Worm (Caenorhabditis elegans) whole organism, mixed stage, embryonic: ENCODE results near the gene K03B4.2.

Experiments used
- M03D4.4 ChIP-seq: sonication (generic microtip); optimal IDR thresholded peaks from 2 replicates; lab custom pipeline; 2017; ENCODE audit warnings: mild to moderate bottlenecking, missing genetic modification characterization, missing compliant biosample characterization
- bed-3 ChIP-seq: fragments of 200-800 bp; sonication (Bioruptor generic); optimal IDR thresholded peaks from 3 replicates; lab custom pipeline; 2018; ENCODE audit warnings: mild to moderate bottlenecking, missing genetic modification characterization, moderate library complexity, missing compliant biosample characterization
- blmp-1 ChIP-seq: fragments of 150-350 bp; optimal IDR thresholded peaks from 2 replicates; lab custom pipeline; 2014; ENCODE audit warnings: missing biosample characterization, missing genetic modification characterization
- ceh-39 ChIP-seq: fragments of 150-350 bp; optimal IDR thresholded peaks from 2 replicates; lab custom pipeline; 2014; ENCODE audit warnings: missing biosample characterization, missing genetic modification characterization
- ceh-83 ChIP-seq: fragments of 200-800 bp; sonication (Bioruptor generic); optimal IDR thresholded peaks from 2 replicates; lab custom pipeline; 2018; ENCODE audit warnings: mild to moderate bottlenecking, missing genetic modification characterization, missing compliant biosample characterization
- ces-1 ChIP-seq: fragments of 150-350 bp; optimal IDR thresholded peaks from 2 replicates; lab custom pipeline; 2014; ENCODE audit warnings: missing biosample characterization, missing genetic modification reagents, missing genetic modification characterization
- cnd-1 ChIP-seq: fragments of 200-800 bp; sonication (Bioruptor generic); optimal IDR thresholded peaks from 2 replicates; lab custom pipeline; 2018; ENCODE audit warnings: mild to moderate bottlenecking, missing genetic modification characterization, missing compliant biosample characterization
- drap-1 ChIP-seq: fragments of 200-800 bp; sonication (Bioruptor generic); optimal IDR thresholded peaks from 3 replicates; lab custom pipeline; 2018; ENCODE audit warnings: mild to moderate bottlenecking, missing genetic modification characterization, missing compliant biosample characterization
- elt-1 ChIP-seq: sonication (generic microtip); optimal IDR thresholded peaks from 2 replicates; lab custom pipeline; 2017; ENCODE audit warnings: missing genetic modification characterization, mild to moderate bottlenecking, missing compliant biosample characterization, antibody characterized with exemption, moderate library complexity, borderline replicate concordance; ENCODE audit not compliant: insufficient read depth
- elt-3 ChIP-seq: fragments of 150-350 bp; optimal IDR thresholded peaks from 2 replicates; lab custom pipeline; 2014; ENCODE audit warnings: missing biosample characterization, missing genetic modification characterization
- flh-1 ChIP-seq: fragments of 200-800 bp; sonication (Bioruptor generic); optimal IDR thresholded peaks from 2 replicates; lab custom pipeline; 2018; ENCODE audit warnings: mild to moderate bottlenecking, missing genetic modification characterization, moderate library complexity, missing compliant biosample characterization
- ham-2 ChIP-seq: fragments of 200-800 bp; sonication (Bioruptor generic); optimal IDR thresholded peaks from 2 replicates; lab custom pipeline; 2018; ENCODE audit warnings: mild to moderate bottlenecking, missing genetic modification characterization, missing compliant biosample characterization
- hlh-1 ChIP-seq: fragments of 150-350 bp; optimal IDR thresholded peaks from 2 replicates; lab custom pipeline; 2014; ENCODE audit warnings: missing biosample characterization, missing genetic modification reagents, missing genetic modification characterization
- lin-13 ChIP-seq: fragments of 150-350 bp; optimal IDR thresholded peaks from 2 replicates; lab custom pipeline; 2014; ENCODE audit warnings: missing biosample characterization, missing genetic modification characterization
- lin-32 ChIP-seq: fragments of 200-800 bp; sonication (Bioruptor generic); optimal IDR thresholded peaks from 2 replicates; lab custom pipeline; 2018; ENCODE audit warnings: mild to moderate bottlenecking, missing genetic modification characterization, missing compliant biosample characterization
- lsy-2 ChIP-seq: fragments of 150-350 bp; optimal IDR thresholded peaks from 2 replicates; lab custom pipeline; 2014; ENCODE audit warnings: missing biosample characterization, missing genetic modification characterization
- mep-1 ChIP-seq: fragments of 150-350 bp; optimal IDR thresholded peaks from 2 replicates; lab custom pipeline; 2017; ENCODE audit warnings: missing biosample characterization, missing genetic modification reagents, missing genetic modification characterization, inconsistent platforms
- mls-2 ChIP-seq: sonication (generic microtip); optimal IDR thresholded peaks from 2 replicates; lab custom pipeline; 2016; ENCODE audit warnings: mild to moderate bottlenecking, missing genetic modification characterization, moderate library complexity, missing compliant biosample characterization
- nhr-12 ChIP-seq: fragments of 150-350 bp; optimal IDR thresholded peaks from 2 replicates; lab custom pipeline; 2014; ENCODE audit warnings: missing biosample characterization, missing genetic modification characterization
- nhr-2 ChIP-seq: fragments of 150-350 bp; optimal IDR thresholded peaks from 2 replicates; lab custom pipeline; 2014; ENCODE audit warnings: missing biosample characterization, missing genetic modification characterization
- nhr-28 ChIP-seq: fragments of 150-350 bp; optimal IDR thresholded peaks from 2 replicates; lab custom pipeline; 2014; ENCODE audit warnings: missing biosample characterization, missing genetic modification characterization
- nhr-76 ChIP-seq: sonication (generic microtip); optimal IDR thresholded peaks from 2 replicates; lab custom pipeline; 2017; ENCODE audit warnings: missing biosample characterization, missing genetic modification characterization
- sem-2 ChIP-seq: fragments of 200-800 bp; sonication (Bioruptor generic); optimal IDR thresholded peaks from 2 replicates; lab custom pipeline; 2018; ENCODE audit warnings: mild to moderate bottlenecking, missing genetic modification characterization, missing compliant biosample characterization
- snpc-4 ChIP-seq: fragments of 150-350 bp; optimal IDR thresholded peaks from 2 replicates; lab custom pipeline; 2014; ENCODE audit warnings: missing biosample characterization, missing genetic modification characterization
- sptf-1 ChIP-seq: sonication (generic microtip); optimal IDR thresholded peaks from 2 replicates; lab custom pipeline; 2017; ENCODE audit warnings: mild to moderate bottlenecking, missing genetic modification characterization, moderate library complexity, missing compliant biosample characterization
- tbx-8 ChIP-seq: fragments of 200-800 bp; sonication (Bioruptor generic); optimal IDR thresholded peaks from 2 replicates; lab custom pipeline; 2018; ENCODE audit warnings: mild to moderate bottlenecking, missing genetic modification characterization, moderate library complexity, missing compliant biosample characterization
- zip-8 ChIP-seq: fragments of 150-350 bp; optimal IDR thresholded peaks from 2 replicates; lab custom pipeline; 2014; ENCODE audit warnings: missing biosample characterization, missing genetic modification characterization
- ztf-11 ChIP-seq: fragments of 150-350 bp; optimal IDR thresholded peaks from 2 replicates; lab custom pipeline; 2014; ENCODE audit warnings: missing biosample characterization, missing genetic modification characterization

Gene K03B4.2

ce11 chrV:4694466-4695092 lies 6.8 kb downstream of the K03B4.2 start:
- TF ChIP-seq elt-3 (tag; lab: Kevin White, UChicago) (no peak), elt-1 (peak; percentile 92)

DNA sequence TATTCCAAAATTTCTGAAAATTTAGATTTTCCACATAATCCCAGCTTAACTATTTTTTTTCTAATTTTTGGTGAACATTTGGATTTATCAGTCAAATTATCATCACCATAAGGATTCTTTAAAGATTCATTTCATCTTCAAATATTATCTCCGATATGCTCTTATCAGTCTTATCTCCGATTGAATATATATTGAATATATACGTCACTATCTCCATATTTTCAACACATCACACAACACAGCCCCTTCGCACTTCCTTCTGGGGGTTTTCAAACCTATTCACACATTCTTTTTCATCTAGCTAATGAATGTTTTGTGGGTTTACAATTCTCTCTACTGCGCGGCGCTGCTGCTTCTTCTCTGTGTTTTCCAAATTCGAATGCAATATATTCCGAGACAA lies 10.9 kb downstream of the K03B4.2 start:
- TF ChIP-seq nhr-12 (tag; lab: Kevin White, UChicago) (no peak), elt-1 (peak; percentile 52), elt-3 (tag; lab: Kevin White, UChicago) (peak; percentile 82)

DNA sequence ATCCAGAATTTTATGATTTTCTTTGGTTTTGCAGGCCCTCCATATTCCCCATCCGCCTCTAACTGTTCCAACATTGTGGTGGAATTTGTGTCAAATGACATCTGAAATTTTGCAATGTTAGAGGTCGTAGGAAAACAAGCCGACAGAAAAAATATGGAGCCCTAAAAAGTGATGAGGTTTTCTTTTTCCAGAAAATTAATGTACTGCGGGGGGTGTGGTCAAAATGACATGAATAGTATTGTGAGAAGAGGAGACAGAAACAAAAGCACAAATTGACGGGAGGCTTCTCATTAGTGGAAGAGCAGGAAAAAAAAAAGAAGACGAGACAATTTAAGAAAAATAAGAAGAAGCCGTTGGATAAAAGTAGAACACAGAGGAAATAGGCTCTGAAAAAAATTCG lies 12.4 kb downstream of the K03B4.2 start, which contains the start of gene ZC266.1:
TSS of gene ZC266.1 (minus strand) at position 101 of the 400 bp plus-strand sequence.
- no peak for TF ChIP-seq tbx-8 (GFP tag; lab: Kevin White, UChicago)
- no peak for TF ChIP-seq ham-2 (GFP tag; lab: Kevin White, UChicago)
- no peak for TF ChIP-seq bed-3 (GFP tag; lab: Kevin White, UChicago)
- no peak for TF ChIP-seq mep-1
- TF ChIP-seq nhr-76 (tag; lab: Kevin White, UChicago) = no peak
- no peak for TF ChIP-seq sptf-1 (tag; lab: Kevin White, UChicago)
- TF ChIP-seq ces-1 (GFP tag; lab: Kevin White, UChicago) = no peak
- TF ChIP-seq sem-2 (GFP tag; lab: Kevin White, UChicago) = no peak
- no peak for TF ChIP-seq nhr-2 (tag; lab: Kevin White, UChicago)
- no peak for TF ChIP-seq M03D4.4
- TF ChIP-seq zip-8 = no peak
- no peak for TF ChIP-seq cnd-1 (tag; lab: Kevin White, UChicago)
- TF ChIP-seq ztf-11 (tag; lab: Kevin White, UChicago) = no peak
- TF ChIP-seq nhr-28 (tag; lab: Kevin White, UChicago) = no peak
- TF ChIP-seq mls-2 = no peak
- no peak for TF ChIP-seq drap-1 (GFP tag; lab: Kevin White, UChicago)

- TF ChIP-seq ceh-83 = no peak
- TF ChIP-seq hlh-1 (tag; lab: Kevin White, UChicago) = no peak
- no peak for TF ChIP-seq sptf-1 (tag; lab: Kevin White, UChicago)
- no peak for TF ChIP-seq sem-2 (GFP tag; lab: Kevin White, UChicago)
- TF ChIP-seq drap-1 (GFP tag; lab: Kevin White, UChicago) = no peak
- TF ChIP-seq cnd-1 (tag; lab: Kevin White, UChicago) = no peak
- TF ChIP-seq M03D4.4 = no peak
- no peak for TF ChIP-seq flh-1
- no peak for TF ChIP-seq blmp-1 (tag; lab: Kevin White, UChicago)
- no peak for TF ChIP-seq bed-3 (GFP tag; lab: Kevin White, UChicago)
- TF ChIP-seq tbx-8 (GFP tag; lab: Kevin White, UChicago) = no peak
- no peak for TF ChIP-seq lin-13
- no peak for TF ChIP-seq nhr-76 (tag; lab: Kevin White, UChicago)
- TF ChIP-seq nhr-2 (tag; lab: Kevin White, UChicago) = no peak
Measured at ce11 chrV:4707646-4708045, 19.9 kb downstream of the K03B4.2 start.

DNA sequence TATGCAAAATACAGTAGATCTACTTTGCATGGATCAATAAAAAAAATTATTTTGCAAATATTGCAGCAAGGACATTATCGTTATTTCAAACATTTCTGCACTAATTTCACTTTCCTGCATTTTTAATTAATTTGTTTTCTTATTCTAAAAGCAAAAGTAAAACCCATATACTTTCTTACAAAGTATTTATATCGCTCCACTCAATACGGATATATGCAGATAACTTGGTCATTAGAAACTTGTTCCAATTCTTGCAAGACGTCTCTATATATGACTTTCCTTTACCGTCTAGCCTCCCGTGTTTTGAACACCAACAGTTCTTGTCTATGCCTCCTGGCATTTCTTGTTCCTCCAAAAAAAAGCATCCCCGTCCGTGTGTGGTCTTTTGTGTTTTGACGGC lies 22.7 kb downstream of the K03B4.2 start, which contains the start of gene oac-24:
TSS of gene oac-24 (plus strand) at position 301 of the 400 bp plus-strand sequence.
- TF ChIP-seq ceh-83 (no peak), ceh-39 (tag; lab: Kevin White, UChicago) (no peak), lin-32 (GFP tag; lab: Kevin White, UChicago) (no peak), elt-3 (tag; lab: Kevin White, UChicago) (no peak), mls-2 (no peak)

DNA sequence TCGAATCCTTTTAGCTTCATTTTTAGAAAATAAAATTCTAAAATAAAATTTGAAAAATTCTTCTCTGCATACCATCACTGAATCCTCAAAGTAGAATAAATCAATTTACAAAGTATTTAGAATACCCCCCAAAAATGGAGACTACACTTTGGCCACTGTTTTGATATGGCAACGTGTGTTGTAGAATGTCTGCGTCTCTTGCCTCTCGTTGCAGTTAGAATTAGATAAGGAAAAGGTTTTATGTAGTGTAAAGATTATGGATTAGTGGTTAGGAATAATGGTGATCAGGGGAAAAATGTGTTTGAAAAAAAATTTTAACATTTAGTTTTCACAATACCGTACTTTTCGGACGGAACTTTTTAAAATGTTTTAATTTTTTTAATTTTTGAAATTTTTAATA lies 32.2 kb downstream of the K03B4.2 start, which contains the start of gene prx-6:
TSS of gene prx-6 (minus strand) at position 129 of the 400 bp plus-strand sequence.
- no peak for TF ChIP-seq snpc-4 (tag; lab: Kevin White, UChicago)
- TF ChIP-seq mls-2 = no peak
- no peak for TF ChIP-seq lsy-2
- no peak for TF ChIP-seq elt-3 (tag; lab: Kevin White, UChicago)
- TF ChIP-seq ceh-83 = no peak
